Fruit fly (Drosophila melanogaster) whole organism, prepupa: ENCODE measurements around the gene ArfGAP1.

ENCODE experiments used
- CG3919 ChIP-seq: fragments of 200-800 bp; sonication (Bioruptor generic); optimal IDR thresholded peaks from 3 replicates; lab custom pipeline; 2016; ENCODE audit warnings: missing biosample characterization, missing genetic modification characterization
- CG4318 ChIP-seq: fragments of 200-800 bp; sonication (Bioruptor generic); optimal IDR thresholded peaks from 3 replicates; lab custom pipeline; 2017; ENCODE audit warnings: missing biosample characterization, mild to moderate bottlenecking, missing genetic modification characterization
- CG6792 ChIP-seq: fragments of 200-800 bp; sonication (Bioruptor generic); optimal IDR thresholded peaks from 3 replicates; lab custom pipeline; 2016; ENCODE audit warnings: missing biosample characterization, missing genetic modification characterization
- CG7368 ChIP-seq: fragments of 200-800 bp; sonication (Bioruptor generic); optimal IDR thresholded peaks from 3 replicates; lab custom pipeline; 2016; ENCODE audit warnings: missing biosample characterization, missing genetic modification characterization
- Eip93F ChIP-seq: fragments of 200-800 bp; sonication (Bioruptor generic); optimal IDR thresholded peaks from 2 replicates; lab custom pipeline; 2016; ENCODE audit warnings: missing biosample characterization, mild to moderate bottlenecking, missing genetic modification characterization
- Hr39 ChIP-seq: fragments of 200-800 bp; sonication (Bioruptor generic); optimal IDR thresholded peaks from 2 replicates; lab custom pipeline; 2016; ENCODE audit warnings: missing biosample characterization, missing genetic modification characterization
- OdsH ChIP-seq: fragments of 200-800 bp; sonication (Bioruptor generic); optimal IDR thresholded peaks from 3 replicates; lab custom pipeline; 2016; ENCODE audit warnings: missing biosample characterization, missing genetic modification characterization
- acj6 ChIP-seq: fragments of 200-800 bp; sonication (Bioruptor generic); optimal IDR thresholded peaks from 3 replicates; lab custom pipeline; 2016; ENCODE audit warnings: missing biosample characterization, missing genetic modification characterization
- salr ChIP-seq, 2 experiments: fragments of 200-800 bp; sonication (Bioruptor generic); optimal IDR thresholded peaks; 3 replicates each; lab custom pipeline; 2016 to 2018; ENCODE audit warnings: missing biosample characterization in 2 of 2, missing genetic modification characterization in 2 of 2, mild to moderate bottlenecking in 1 of 2
- spab ChIP-seq: fragments of 200-800 bp; sonication (Bioruptor generic); optimal IDR thresholded peaks from 2 replicates; lab custom pipeline; 2017; ENCODE audit warnings: missing biosample characterization, mild to moderate bottlenecking, missing genetic modification characterization, missing genetic modification reagents
- vri ChIP-seq: fragments of 200-800 bp; sonication (Bioruptor generic); optimal IDR thresholded peaks from 3 replicates; lab custom pipeline; 2016; ENCODE audit warnings: missing biosample characterization, mild to moderate bottlenecking, missing genetic modification characterization

dm6 chr3L:12432392-12433012 lies 15.1 kb upstream of the ArfGAP1 start, which contains the start of gene toe:
- TF ChIP-seq salr (GFP tag; optimal IDR thresholded peaks at IDR 0.05; lab: Kevin White, UChicago) (no peak), OdsH (GFP tag; lab: Kevin White, UChicago) (no peak), CG6792 (GFP tag; lab: Kevin White, UChicago) (no peak), vri (GFP tag; lab: Kevin White, UChicago) (no peak), Eip93F (no peak), Hr39 (GFP tag; lab: Kevin White, UChicago) (no peak), CG7368 (GFP tag; lab: Kevin White, UChicago) (no peak), acj6 (no peak), spab (no peak), CG4318 (GFP tag; lab: Kevin White, UChicago) (no peak), CG3919 (GFP tag; lab: Kevin White, UChicago) (peak; percentile 61)
